Worm (Caenorhabditis elegans): ENCODE measurements around the gene txt-6.

Gene txt-6

DNA sequence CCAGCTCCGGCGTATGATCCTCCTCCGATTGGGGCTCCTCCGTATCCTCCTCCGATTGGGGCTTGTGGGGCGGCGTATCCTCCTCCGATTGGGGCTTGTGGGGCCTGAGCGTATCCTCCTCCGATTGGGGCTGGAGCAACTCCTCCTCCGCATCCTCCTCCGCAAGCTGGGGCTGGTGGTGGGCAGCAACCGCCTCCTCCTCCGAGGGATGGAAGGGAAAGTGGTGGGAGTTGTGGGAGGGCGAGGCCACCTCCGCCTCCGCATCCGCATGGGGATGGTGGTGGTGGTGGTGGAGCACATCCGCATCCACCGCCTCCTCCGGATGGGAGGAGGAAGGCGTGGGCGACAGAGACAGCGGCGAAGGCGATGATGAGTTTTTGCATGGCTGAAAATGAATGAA is 41.1 kb upstream of the txt-6 start, which contains the start of gene F41F3.3 (continued):
- TF ChIP-seq saeg-2 (GFP tag; IDR thresholded peaks at IDR 0.05) (no peak), nhr-111 (GFP tag; optimal IDR thresholded peaks at IDR 0.05) (no peak), F44E2.7 (GFP tag; IDR thresholded peaks at IDR 0.05) (no peak), sdz-12 (GFP tag; optimal IDR thresholded peaks at IDR 0.05) (peak; percentile 25), nhr-25 (tag; optimal IDR thresholded peaks at IDR 0.05; ENCODE audit: borderline replicate concordance, insufficient read depth) (no peak), Y5F2A.4 (GFP tag; optimal IDR thresholded peaks at IDR 0.05) (no peak), mes-2 (tag; optimal IDR thresholded peaks at IDR 0.05; ENCODE audit: poor library complexity, severe bottlenecking) (peak; percentile 30), nhr-11 (tag; optimal IDR thresholded peaks at IDR 0.05) (no peak), mep-1 (tag; optimal IDR thresholded peaks at IDR 0.05) (no peak), Y75B8A.6 (GFP tag; IDR thresholded peaks at IDR 0.05) (no peak), snpc-4 (tag; optimal IDR thresholded peaks at IDR 0.05) (no peak), ceh-32 (tag; optimal IDR thresholded peaks at IDR 0.05; ENCODE audit: poor library complexity) (no peak), spr-1 (tag; optimal IDR thresholded peaks at IDR 0.05) (peak; percentile 28), ztf-11 (tag; optimal IDR thresholded peaks at IDR 0.05) (no peak), zfp-2 (tag; optimal IDR thresholded peaks at IDR 0.05) (no peak), hlh-30 (tag; optimal IDR thresholded peaks at IDR 0.05; ENCODE audit: insufficient read depth) (no peak), daf-12 (tag; optimal IDR thresholded peaks at IDR 0.05) (no peak), T20F7.1 (GFP tag; optimal IDR thresholded peaks at IDR 0.05) (no peak), nhr-48 (tag; optimal IDR thresholded peaks at IDR 0.05) (no peak), rbr-2 (tag; optimal IDR thresholded peaks at IDR 0.05) (no peak), dve-1 (tag; optimal IDR thresholded peaks at IDR 0.05; ENCODE audit: insufficient read depth) (no peak), attf-4 (tag; optimal IDR thresholded peaks at IDR 0.05) (no peak), unc-62 (GFP tag; optimal IDR thresholded peaks at IDR 0.05 in 1 of 2) (no peak), unc-62 (tag; optimal IDR thresholded peaks at IDR 0.05) (no peak), jun-1 (tag; optimal IDR thresholded peaks at IDR 0.05) (no peak), unc-39 (tag; optimal IDR thresholded peaks at IDR 0.05) (no peak), snpc-1.2 (GFP tag; IDR thresholded peaks at IDR 0.05) (peak; percentile 51; the same call in 1 of the 2 replicates), unc-130 (GFP tag; optimal IDR thresholded peaks at IDR 0.05) (no peak), zip-11 (GFP tag; IDR thresholded peaks at IDR 0.05) (no peak), set-16 (GFP tag; IDR thresholded peaks at IDR 0.05) (peak; percentile 99), mxl-3 (GFP tag; optimal IDR thresholded peaks at IDR 0.05) (peak; percentile 12), zfp-3 (GFP tag; conservative IDR thresholded peaks at IDR 0.05) (no peak), lin-29 (GFP tag; IDR thresholded peaks at IDR 0.05) (no peak), Y105C5A.15 (GFP tag; IDR thresholded peaks at IDR 0.05) (no peak), lsy-2 (tag; optimal IDR thresholded peaks at IDR 0.05) (no peak), ces-1 (GFP tag; optimal IDR thresholded peaks at IDR 0.05) (no peak), daf-8 (GFP tag; IDR thresholded peaks at IDR 0.05) (no peak), lin-38 (GFP tag; IDR thresholded peaks at IDR 0.05) (no peak), lin-39 (tag; optimal IDR thresholded peaks at IDR 0.05) (no peak), php-3 (GFP tag; IDR thresholded peaks at IDR 0.05) (0 out of 2 replicates have a peak, but pooled peaks have one; percentile 48), fkh-10 (GFP tag; optimal IDR thresholded peaks at IDR 0.05) (no peak), dmd-8 (GFP tag; IDR thresholded peaks at IDR 0.05) (0 out of 2 replicates have a peak, but pooled peaks have one; percentile 32), ceh-44 (GFP tag; IDR thresholded peaks at IDR 0.05) (no peak), ceh-20 (GFP tag; IDR thresholded peaks at IDR 0.05) (no peak), lin-13 (GFP tag; optimal IDR thresholded peaks at IDR 0.05) (no peak), hif-1 (tag; optimal IDR thresholded peaks at IDR 0.05) (peak in 1 of 2 experiments; percentile 14), D1046.2 (GFP tag; IDR thresholded peaks at IDR 0.05) (no peak), ama-1 (optimal IDR thresholded peaks at IDR 0.05) (peak; percentile 61), aha-1 (tag) (peak; percentile 62), egl-27 (tag; optimal IDR thresholded peaks at IDR 0.05) (no peak), nhr-102 (tag; optimal IDR thresholded peaks at IDR 0.05) (peak; percentile 29), dpl-1 (GFP tag; optimal IDR thresholded peaks at IDR 0.05) (no peak)

Measured in whole organism, L4 larva.